Worm (Caenorhabditis elegans) whole organism, L4 larva: ENCODE data around the gene chil-26.

Experiments used
- F26F4.8 ChIP-seq: fragments of 200-800 bp; sonication (Bioruptor generic); conservative IDR thresholded peaks from 2 replicates; pipeline ENCODE4 v1.3.6; 2022; ENCODE audit warnings: missing genetic modification characterization, missing compliant biosample characterization
- T26A8.4 ChIP-seq: fragments of 200-800 bp; sonication (Bioruptor generic); IDR thresholded peaks from 2 replicates; pipeline ENCODE4 v1.3.6; 2022; ENCODE audit warnings: missing genetic modification characterization, missing compliant biosample characterization
- Y5F2A.4 ChIP-seq: fragments of 200-800 bp; sonication (Bioruptor generic); optimal IDR thresholded peaks from 2 replicates; lab custom pipeline; 2018; ENCODE audit warnings: mild to moderate bottlenecking, missing genetic modification characterization, missing compliant biosample characterization
- ama-1 ChIP-seq: fragments of 150-350 bp; optimal IDR thresholded peaks from 2 replicates; lab custom pipeline; 2014; ENCODE audit warnings: inconsistent platforms, mixed read lengths
- ceh-20 ChIP-seq: fragments of 200-800 bp; sonication (Bioruptor generic); IDR thresholded peaks from 2 replicates; pipeline ENCODE4 v1.3.6; 2022; ENCODE audit warnings: missing genetic modification reagents, missing genetic modification characterization, missing compliant biosample characterization
- ceh-28 ChIP-seq: fragments of 150-350 bp; optimal IDR thresholded peaks from 2 replicates; lab custom pipeline; 2014; ENCODE audit warnings: missing biosample characterization, missing genetic modification reagents, missing genetic modification characterization
- ceh-32 ChIP-seq: sonication (generic microtip); optimal IDR thresholded peaks from 2 replicates; lab custom pipeline; 2016; ENCODE audit warnings: mild to moderate bottlenecking, missing genetic modification characterization, missing compliant biosample characterization; ENCODE audit not compliant: poor library complexity
- ceh-82 ChIP-seq: sonication (generic microtip); optimal IDR thresholded peaks from 2 replicates; lab custom pipeline; 2017; ENCODE audit warnings: missing biosample characterization, missing genetic modification characterization
- daf-8 ChIP-seq: fragments of 200-800 bp; sonication (Bioruptor generic); IDR thresholded peaks from 2 replicates; pipeline ENCODE4 v1.3.6; 2022; ENCODE audit warnings: missing genetic modification characterization, missing compliant biosample characterization
- dmd-6 ChIP-seq: fragments of 200-800 bp; sonication (Bioruptor generic); IDR thresholded peaks from 2 replicates; pipeline ENCODE4 v1.3.6; 2022; ENCODE audit warnings: missing genetic modification reagents, missing genetic modification characterization, missing compliant biosample characterization
- egl-27 ChIP-seq: sonication (generic microtip); optimal IDR thresholded peaks from 3 replicates; lab custom pipeline; 2017; ENCODE audit warnings: missing biosample characterization, missing genetic modification reagents, missing genetic modification characterization
- fos-1 ChIP-seq: fragments of 150-350 bp; optimal IDR thresholded peaks from 2 replicates; lab custom pipeline; 2014; ENCODE audit warnings: missing biosample characterization, missing genetic modification characterization
- gei-8 ChIP-seq: fragments of 200-800 bp; sonication (Bioruptor generic); optimal IDR thresholded peaks from 2 replicates; lab custom pipeline; 2018; ENCODE audit warnings: mild to moderate bottlenecking, missing genetic modification characterization, missing compliant biosample characterization
- hif-1 ChIP-seq, 2 experiments: sonication (generic microtip); optimal IDR thresholded peaks; 2 replicates each; lab custom pipeline; 2016 to 2017; ENCODE audit warnings: missing compliant biosample characterization in 2 of 2, missing genetic modification characterization in 2 of 2, missing genetic modification reagents in 2 of 2, missing genotype in 2 of 2, mild to moderate bottlenecking in 1 of 2
- hlh-11 ChIP-seq: fragments of 200-800 bp; sonication (Bioruptor generic); optimal IDR thresholded peaks from 2 replicates; lab custom pipeline; 2018; ENCODE audit warnings: mild to moderate bottlenecking, missing genetic modification characterization, missing compliant biosample characterization
- jun-1 ChIP-seq: fragments of 150-350 bp; optimal IDR thresholded peaks from 2 replicates; lab custom pipeline; 2014; ENCODE audit warnings: missing biosample characterization, missing genetic modification reagents, missing genetic modification characterization
- lim-7 ChIP-seq: fragments of 200-800 bp; sonication (Bioruptor generic); IDR thresholded peaks from 2 replicates; pipeline ENCODE4 v1.3.6; 2022; ENCODE audit warnings: missing genetic modification characterization, missing compliant biosample characterization
- lin-1 ChIP-seq: fragments of 200-800 bp; sonication (Bioruptor generic); IDR thresholded peaks from 2 replicates; pipeline ENCODE4 v1.3.6; 2022; ENCODE audit warnings: missing genetic modification reagents, missing genetic modification characterization, missing compliant biosample characterization
- lin-29 ChIP-seq: fragments of 200-800 bp; sonication (Bioruptor generic); IDR thresholded peaks from 2 replicates; pipeline ENCODE4 v1.3.6; 2022; ENCODE audit warnings: missing genetic modification reagents, missing genetic modification characterization, missing compliant biosample characterization
- lin-38 ChIP-seq: fragments of 200-800 bp; sonication (Bioruptor generic); IDR thresholded peaks from 2 replicates; pipeline ENCODE4 v1.3.6; 2022; ENCODE audit warnings: missing genetic modification reagents, missing genetic modification characterization, missing compliant biosample characterization
- lin-39 ChIP-seq: fragments of 150-350 bp; optimal IDR thresholded peaks from 2 replicates; lab custom pipeline; 2014; ENCODE audit warnings: missing biosample characterization, missing genetic modification reagents, missing genetic modification characterization
- lsy-2 ChIP-seq, 2 experiments: fragments of 150-350 bp in 1 of 2; sonication (generic microtip) in 1 of 2; optimal IDR thresholded peaks; 2 replicates each; lab custom pipeline; 2014 to 2017; ENCODE audit warnings: missing biosample characterization in 2 of 2, missing genetic modification characterization in 2 of 2
- madf-5 ChIP-seq, 2 experiments: fragments of 200-800 bp; sonication (Bioruptor generic); IDR thresholded peaks; 2 replicates each; pipeline ENCODE4 v1.3.6; 2022; ENCODE audit warnings: missing compliant biosample characterization in 2 of 2, missing genetic modification characterization in 2 of 2
- mdl-1 ChIP-seq, 2 experiments: fragments of 150-350 bp in 1 of 2; sonication (generic microtip) in 1 of 2; optimal IDR thresholded peaks; 2 replicates each; lab custom pipeline; 2014 to 2017; ENCODE audit warnings: missing biosample characterization in 2 of 2, missing genetic modification characterization in 2 of 2
- mdt-29 ChIP-seq: fragments of 200-800 bp; sonication (Bioruptor generic); IDR thresholded peaks from 2 replicates; pipeline ENCODE4 v1.3.6; 2022; ENCODE audit warnings: missing genetic modification reagents, missing genetic modification characterization, missing compliant biosample characterization
- mep-1 ChIP-seq: fragments of 150-350 bp; sonication (generic microtip); optimal IDR thresholded peaks from 3 replicates; lab custom pipeline; 2014; ENCODE audit warnings: missing biosample characterization, missing genetic modification characterization
- mes-2 ChIP-seq: sonication (generic microtip); optimal IDR thresholded peaks from 2 replicates; lab custom pipeline; 2016; ENCODE audit warnings: missing genotype, mild to moderate bottlenecking, missing genetic modification characterization, missing compliant biosample characterization; ENCODE audit not compliant: poor library complexity, severe bottlenecking
- nhr-25 ChIP-seq: sonication (generic microtip); optimal IDR thresholded peaks from 2 replicates; lab custom pipeline; 2017; ENCODE audit warnings: missing genetic modification characterization, mild to moderate bottlenecking, missing compliant biosample characterization, antibody characterized with exemption, moderate library complexity, borderline replicate concordance; ENCODE audit not compliant: insufficient read depth
- nhr-42 ChIP-seq: fragments of 200-800 bp; sonication (Bioruptor generic); IDR thresholded peaks from 2 replicates; pipeline ENCODE4 v1.3.6; 2022; ENCODE audit warnings: missing genetic modification characterization, missing compliant biosample characterization
- nhr-48 ChIP-seq: sonication (generic microtip); optimal IDR thresholded peaks from 2 replicates; lab custom pipeline; 2016; ENCODE audit warnings: mild to moderate bottlenecking, missing genetic modification characterization, missing compliant biosample characterization
- pha-4 ChIP-seq, 2 experiments: fragments of 150-350 bp in 1 of 2; fragments of 200-800 bp in 1 of 2; sonication (Bioruptor generic) in 1 of 2; IDR thresholded peaks in 1 of 2; optimal IDR thresholded peaks in 1 of 2; 2 replicates each; pipeline versions ENCODE4 v1.3.6 to Lab custom; 2014 to 2022; ENCODE audit warnings: missing genetic modification characterization in 2 of 2, missing genetic modification reagents in 2 of 2, missing biosample characterization in 1 of 2, missing compliant biosample characterization in 1 of 2
- php-3 ChIP-seq: fragments of 200-800 bp; sonication (Bioruptor generic); IDR thresholded peaks from 2 replicates; pipeline ENCODE4 v1.3.6; 2022; ENCODE audit warnings: missing genetic modification reagents, missing genetic modification characterization, missing compliant biosample characterization
- pqm-1 ChIP-seq: sonication (generic microtip); optimal IDR thresholded peaks from 2 replicates; lab custom pipeline; 2017; ENCODE audit warnings: missing biosample characterization, missing genetic modification characterization
- rbr-2 ChIP-seq: sonication (generic microtip); optimal IDR thresholded peaks from 2 replicates; lab custom pipeline; 2016; ENCODE audit warnings: missing genotype, missing genetic modification characterization, missing compliant biosample characterization
- set-16 ChIP-seq: fragments of 200-800 bp; sonication (Bioruptor generic); IDR thresholded peaks from 2 replicates; pipeline ENCODE4 v1.3.6; 2022; ENCODE audit warnings: missing genetic modification reagents, missing genetic modification characterization, missing compliant biosample characterization
- snpc-1.2 ChIP-seq: fragments of 200-800 bp; sonication (Bioruptor generic); IDR thresholded peaks from 2 replicates; pipeline ENCODE4 v1.3.6; 2022; ENCODE audit warnings: missing genetic modification reagents, missing genetic modification characterization, missing compliant biosample characterization
- snpc-4 ChIP-seq: fragments of 150-350 bp; optimal IDR thresholded peaks from 2 replicates; lab custom pipeline; 2014; ENCODE audit warnings: missing biosample characterization, missing genetic modification characterization
- spr-1 ChIP-seq: sonication (generic microtip); optimal IDR thresholded peaks from 2 replicates; lab custom pipeline; 2016; ENCODE audit warnings: mild to moderate bottlenecking, missing genetic modification characterization, missing compliant biosample characterization
- unc-39 ChIP-seq: sonication (generic microtip); optimal IDR thresholded peaks from 2 replicates; lab custom pipeline; 2017; ENCODE audit warnings: missing biosample characterization, missing genetic modification characterization
- vab-7 ChIP-seq: fragments of 200-800 bp; sonication (Bioruptor generic); IDR thresholded peaks from 2 replicates; pipeline ENCODE4 v1.3.6; 2022; ENCODE audit warnings: missing genetic modification reagents, missing genetic modification characterization, missing compliant biosample characterization
- zag-1 ChIP-seq: fragments of 150-350 bp; optimal IDR thresholded peaks from 2 replicates; lab custom pipeline; 2014; ENCODE audit warnings: missing biosample characterization, missing genetic modification characterization
- zfp-2 ChIP-seq: sonication (generic microtip); optimal IDR thresholded peaks from 2 replicates; lab custom pipeline; 2016; ENCODE audit warnings: mild to moderate bottlenecking, missing genetic modification characterization, missing compliant biosample characterization
- zfp-3 ChIP-seq: fragments of 200-800 bp; sonication (Bioruptor generic); conservative IDR thresholded peaks from 2 replicates; pipeline ENCODE4 v1.3.6; 2022; ENCODE audit warnings: missing genetic modification reagents, missing genetic modification characterization, missing compliant biosample characterization
- zip-11 ChIP-seq: fragments of 200-800 bp; sonication (Bioruptor generic); IDR thresholded peaks from 2 replicates; pipeline ENCODE4 v1.3.6; 2022; ENCODE audit warnings: missing genetic modification characterization, missing compliant biosample characterization
- zip-2 ChIP-seq: fragments of 150-350 bp; optimal IDR thresholded peaks from 2 replicates; lab custom pipeline; 2014; ENCODE audit warnings: missing biosample characterization, missing genetic modification characterization
- ztf-11 ChIP-seq: fragments of 150-350 bp; optimal IDR thresholded peaks from 2 replicates; lab custom pipeline; 2014; ENCODE audit warnings: missing biosample characterization, missing genetic modification characterization

chil-26 gene

DNA sequence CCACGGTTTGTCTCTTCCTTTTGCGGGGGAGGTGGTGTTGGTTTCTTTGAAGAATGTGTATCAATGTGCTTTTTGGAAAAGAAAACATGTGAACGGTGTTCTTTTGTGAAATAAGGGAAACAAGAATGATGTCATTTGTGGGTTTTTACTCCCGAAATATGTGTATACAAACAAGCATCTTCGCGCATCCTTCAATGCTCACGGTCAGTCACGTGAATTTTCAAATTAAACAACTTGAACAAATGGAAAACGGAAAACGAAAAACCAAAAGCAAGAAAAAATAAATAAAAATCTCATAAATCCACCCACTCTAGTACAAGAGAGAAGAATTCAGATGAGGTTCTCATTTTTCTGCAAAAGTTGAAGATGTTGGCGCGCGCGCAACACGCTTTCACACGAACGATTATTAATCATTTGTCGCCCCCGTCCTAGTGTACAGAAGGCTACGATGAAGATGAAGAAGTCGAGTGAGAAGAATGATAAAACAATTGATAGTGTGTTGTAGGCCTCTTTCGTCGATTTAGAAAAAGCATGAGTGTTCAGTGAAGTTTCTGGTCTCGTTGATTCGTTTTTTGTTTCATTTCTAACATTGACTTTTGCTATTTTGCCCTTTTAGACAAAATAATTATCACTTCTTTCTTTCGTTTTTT is 10.4 kb downstream of the chil-26 start (continued):
- no peak for TF ChIP-seq Y5F2A.4 (GFP tag; lab: Kevin White, UChicago)
- TF ChIP-seq ztf-11 (tag; lab: Kevin White, UChicago) = no peak
- no peak for TF ChIP-seq F26F4.8 (GFP tag; lab: Robert Waterston, UW)
- TF ChIP-seq snpc-1.2 = no peak
- no peak for TF ChIP-seq mdt-29 (GFP tag; lab: Robert Waterston, UW)
- no peak for TF ChIP-seq set-16 (GFP tag; lab: Robert Waterston, UW)
- TF ChIP-seq ceh-32 = no peak
- no peak for TF ChIP-seq lin-29 (GFP tag; lab: Robert Waterston, UW)
- no peak for TF ChIP-seq ama-1 (lab: Kevin White, UChicago)
- peak in 1 of 2 experiments; percentile 37 for TF ChIP-seq mdl-1 (tag; optimal IDR thresholded peaks at IDR 0.05; lab: Kevin White, UChicago)
- no peak for TF ChIP-seq snpc-4 (tag; lab: Kevin White, UChicago)
- TF ChIP-seq daf-8 = no peak
- TF ChIP-seq jun-1 (tag; lab: Kevin White, UChicago) = no peak
- no peak for TF ChIP-seq lin-38 (GFP tag; lab: Robert Waterston, UW)

DNA sequence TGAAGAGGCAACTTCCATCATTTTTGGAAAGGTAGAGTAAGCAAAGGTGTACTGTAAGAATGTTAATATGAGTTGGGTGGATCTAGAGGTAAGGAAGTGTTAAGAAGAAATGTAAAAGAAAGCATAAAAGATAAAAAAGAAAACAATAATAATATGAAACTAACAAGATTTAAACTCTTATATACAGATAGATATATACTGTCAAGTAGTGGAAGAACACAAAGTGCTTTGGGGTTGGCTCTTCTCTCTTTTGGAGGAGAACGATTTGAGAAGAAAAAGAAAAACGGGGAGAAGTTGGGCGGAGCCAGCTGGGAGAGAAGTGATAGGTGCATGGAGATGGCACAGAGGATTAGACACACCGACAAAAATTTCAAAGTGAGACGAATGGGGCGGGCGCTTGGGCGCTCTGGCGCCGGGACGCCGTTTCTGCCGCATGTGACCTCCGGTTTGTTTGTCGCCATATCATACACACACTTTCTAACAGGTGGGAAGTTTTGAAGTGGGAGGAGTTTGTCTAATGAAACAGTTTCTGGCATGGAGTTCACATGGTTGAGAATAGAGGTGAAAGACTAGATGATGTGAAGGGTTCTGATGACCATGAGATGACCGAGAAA is 12.6 kb downstream of the chil-26 start, which contains the start of gene T19H5.4:
Gene T19H5.4, minus strand, starts transcription at position 51 of the 614 bp plus-strand sequence.
- TF ChIP-seq fos-1 (tag; lab: Kevin White, UChicago) (no peak), lsy-2 (tag; optimal IDR thresholded peaks at IDR 0.05; lab: Kevin White, UChicago) (peak in 1 of 2 experiments; percentile 3), lin-39 (tag; lab: Kevin White, UChicago) (no peak), unc-39 (tag; lab: Kevin White, UChicago) (no peak), F26F4.8 (GFP tag; lab: Robert Waterston, UW) (no peak), hif-1 (tag; optimal IDR thresholded peaks at IDR 0.05; lab: Kevin White, UChicago) (peak in 1 of 2 experiments; percentile 64), rbr-2 (tag; lab: Kevin White, UChicago) (peak; percentile 40), zfp-2 (no peak), dmd-6 (GFP tag; lab: Robert Waterston, UW) (peak; percentile 96), zag-1 (no peak), mes-2 (tag; lab: Kevin White, UChicago) (peak; percentile 48), lim-7 (GFP tag; lab: Robert Waterston, UW) (peak; percentile 67; the same call in 1 of the 2 replicates), Y5F2A.4 (GFP tag; lab: Kevin White, UChicago) (no peak), zip-11 (GFP tag; lab: Robert Waterston, UW) (no peak), pha-4 (GFP tag; IDR thresholded peaks at IDR 0.05; lab: Robert Waterston, UW) (0 out of 2 replicates have a peak, but pooled peaks have one; percentile 50), pha-4 (tag; optimal IDR thresholded peaks at IDR 0.05; lab: Kevin White, UChicago) (no peak), spr-1 (tag; lab: Kevin White, UChicago) (no peak), zfp-3 (GFP tag; lab: Robert Waterston, UW) (peak; percentile 44; the same call in 1 of the 2 replicates), ceh-20 (peak; percentile 65; the same call in 1 of the 2 replicates), ceh-82 (no peak), nhr-42 (GFP tag; lab: Robert Waterston, UW) (no peak), gei-8 (GFP tag; lab: Kevin White, UChicago) (peak; percentile 42), T26A8.4 (GFP tag; lab: Robert Waterston, UW) (peak; percentile 43; the same call in 1 of the 2 replicates), lin-1 (GFP tag; lab: Robert Waterston, UW) (peak; percentile 64; the same call in 1 of the 2 replicates), daf-8 (no peak), ceh-28 (tag; lab: Kevin White, UChicago) (no peak), hlh-11 (tag; lab: Kevin White, UChicago) (peak; percentile 96), nhr-25 (no peak), php-3 (peak; percentile 38; the same call in 1 of the 2 replicates), nhr-48 (tag; lab: Kevin White, UChicago) (peak; percentile 76), madf-5 (GFP tag; IDR thresholded peaks at IDR 0.05; lab: Robert Waterston, UW) (no peak), set-16 (GFP tag; lab: Robert Waterston, UW) (peak; percentile 68), pqm-1 (tag; lab: Kevin White, UChicago) (peak; percentile 41), ama-1 (lab: Kevin White, UChicago) (no peak), snpc-1.2 (no peak), vab-7 (0 out of 2 replicates have a peak, but pooled peaks have one; percentile 37), zip-2 (no peak), jun-1 (tag; lab: Kevin White, UChicago) (no peak), egl-27 (tag; lab: Kevin White, UChicago) (no peak), mep-1 (peak; percentile 67)
